Worm (Caenorhabditis elegans) whole organism, L2 larva: Measurements from ENCODE around the gene T19H12.6.

Experiments
- aly-2 ChIP-seq: fragments of 150-350 bp; optimal IDR thresholded peaks from 2 replicates; lab custom pipeline; 2014; ENCODE audit warnings: missing biosample characterization, missing genetic modification characterization
- crh-2 ChIP-seq: sonication (generic microtip); optimal IDR thresholded peaks from 2 replicates; lab custom pipeline; 2017; ENCODE audit warnings: missing biosample characterization, missing genetic modification characterization
- lin-13 ChIP-seq: fragments of 150-350 bp; optimal IDR thresholded peaks from 2 replicates; lab custom pipeline; 2014; ENCODE audit warnings: missing biosample characterization, missing genetic modification reagents, missing genetic modification characterization
- nhr-12 ChIP-seq: fragments of 150-350 bp; optimal IDR thresholded peaks from 2 replicates; lab custom pipeline; 2014; ENCODE audit warnings: missing biosample characterization, missing genetic modification characterization
- nhr-23 ChIP-seq: fragments of 150-350 bp; optimal IDR thresholded peaks from 2 replicates; lab custom pipeline; 2014; ENCODE audit warnings: missing biosample characterization, missing genetic modification reagents, missing genetic modification characterization
- nhr-6 ChIP-seq: fragments of 150-350 bp; optimal IDR thresholded peaks from 2 replicates; lab custom pipeline; 2014; ENCODE audit warnings: missing biosample characterization, missing genetic modification characterization
- snpc-4 ChIP-seq: fragments of 150-350 bp; optimal IDR thresholded peaks from 2 replicates; lab custom pipeline; 2014; ENCODE audit warnings: missing biosample characterization, missing genetic modification characterization
- unc-55 ChIP-seq: fragments of 150-350 bp; sonication (generic microtip); optimal IDR thresholded peaks from 3 replicates; lab custom pipeline; 2014; ENCODE audit warnings: missing biosample characterization, missing genetic modification reagents, missing genetic modification characterization

ce11 chrV:4851138-4851537 lies 26.3 kb downstream of the T19H12.6 start, which contains the start of gene nex-4:
- no peak for TF ChIP-seq nhr-12 (tag; lab: Kevin White, UChicago)
- no peak for TF ChIP-seq nhr-23 (tag; lab: Kevin White, UChicago)
- TF ChIP-seq unc-55 (GFP tag; lab: Kevin White, UChicago) = no peak
- no peak for TF ChIP-seq lin-13 (GFP tag; lab: Kevin White, UChicago)
- TF ChIP-seq snpc-4 (tag; lab: Kevin White, UChicago) = no peak
- TF ChIP-seq nhr-6 (tag; lab: Kevin White, UChicago) = no peak
- TF ChIP-seq aly-2 (tag; lab: Kevin White, UChicago) = no peak
- TF ChIP-seq crh-2 (tag; lab: Kevin White, UChicago) = no peak
